Fruit fly (Drosophila melanogaster): ENCODE data around the gene Ccm3.

dm6 chr3R:15356152-15356551 lies 15.6 kb upstream of the Ccm3 start:
- TF ChIP-seq rgr (GFP tag; optimal IDR thresholded peaks at IDR 0.05) (no peak), Jra (GFP tag; optimal IDR thresholded peaks at IDR 0.05) (no peak), sage (GFP tag; optimal IDR thresholded peaks at IDR 0.05) (no peak), br (GFP tag; optimal IDR thresholded peaks at IDR 0.05) (no peak), dl (GFP tag; optimal IDR thresholded peaks at IDR 0.05; ENCODE audit: insufficient read depth in 1 of 2, partially characterized antibody in 2 of 2) (no peak), lola (GFP tag; optimal IDR thresholded peaks at IDR 0.05) (no peak)
